Worm (Caenorhabditis elegans): ENCODE measurements around the gene T05C7.4.

The T05C7.4 gene

DNA sequence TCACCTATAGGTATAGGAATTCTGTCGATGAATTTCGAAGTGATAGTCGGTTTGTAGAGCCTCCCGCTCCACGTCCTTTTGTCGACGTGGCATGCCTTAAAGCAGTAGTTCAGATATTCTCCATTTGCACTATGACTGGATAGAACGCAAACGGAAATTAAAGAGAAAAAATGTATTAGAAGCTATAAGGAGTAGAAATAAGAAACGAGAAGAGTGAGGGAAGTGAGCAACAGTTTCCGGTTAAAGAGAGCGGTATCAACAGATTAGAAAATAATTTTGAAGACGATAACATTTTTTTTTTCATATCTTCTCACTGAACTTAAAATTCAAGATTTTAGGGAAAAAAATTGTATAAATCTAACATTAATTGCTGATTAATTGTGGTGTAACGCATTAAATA lies at the start of gene T05C7.4:
T05C7.4 (minus strand) TSS at position 101 of the 400 bp plus-strand sequence.
- TF ChIP-seq ztf-29 (GFP tag; IDR thresholded peaks at IDR 0.05) (no peak), tab-1 (GFP tag; IDR thresholded peaks at IDR 0.05) (no peak), klf-2 (GFP tag; conservative IDR thresholded peaks at IDR 0.05) (no peak), T22C8.4 (GFP tag; IDR thresholded peaks at IDR 0.05) (no peak), med-1 (GFP tag; optimal IDR thresholded peaks at IDR 0.05; ENCODE audit: insufficient read depth) (no peak), flt-1 (GFP tag; IDR thresholded peaks at IDR 0.05) (no peak)

DNA sequence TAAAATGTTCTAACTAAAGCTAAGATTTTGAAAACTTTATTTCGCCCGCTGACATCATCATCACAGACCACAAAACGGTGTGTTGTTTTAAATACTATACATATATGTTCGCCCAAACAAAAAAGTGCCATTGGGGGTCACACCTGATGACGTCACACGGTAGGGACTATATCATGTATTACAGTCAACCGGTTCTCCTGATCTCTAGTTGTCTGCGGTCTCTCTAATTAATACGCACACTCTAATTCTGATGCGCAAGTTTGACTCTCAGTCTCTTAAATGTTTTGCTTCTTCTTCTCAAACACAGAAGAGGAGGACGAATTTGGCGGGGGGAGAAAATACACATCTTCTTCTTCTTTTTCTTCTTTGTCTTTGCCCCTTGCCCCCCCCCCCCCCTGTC lies 49.4 kb upstream of the T05C7.4 start:
- TF ChIP-seq ref-1 (GFP tag; conservative IDR thresholded peaks at IDR 0.05) (no peak), cog-1 (tag; optimal IDR thresholded peaks at IDR 0.05) (no peak), ztf-23 (GFP tag; IDR thresholded peaks at IDR 0.05) (no peak), klf-2 (GFP tag; conservative IDR thresholded peaks at IDR 0.05) (no peak), T22C8.4 (GFP tag; IDR thresholded peaks at IDR 0.05) (no peak)

DNA sequence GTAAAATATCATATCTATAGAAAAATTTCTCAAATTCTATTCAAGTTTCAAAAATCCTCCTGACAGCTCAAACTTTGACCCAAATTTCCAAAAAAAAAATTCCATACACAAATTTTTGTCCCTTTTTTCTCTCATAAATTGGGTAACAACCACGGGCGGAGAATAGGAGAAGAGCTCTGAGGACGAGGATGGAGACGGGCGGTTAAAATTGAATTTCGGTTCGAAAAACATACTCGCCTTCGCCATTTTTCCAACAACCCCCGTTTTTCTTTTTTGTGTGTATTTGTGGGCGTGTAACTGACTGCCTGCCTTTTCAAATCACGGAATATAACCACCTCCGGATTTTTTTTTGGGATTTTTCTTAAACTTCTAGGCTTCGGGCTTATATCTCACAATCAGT lies 44.2 kb upstream of the T05C7.4 start:
- no peak for TF ChIP-seq cog-1 (tag; optimal IDR thresholded peaks at IDR 0.05)
- TF ChIP-seq klf-2 (GFP tag; conservative IDR thresholded peaks at IDR 0.05): no peak
- TF ChIP-seq med-1 (GFP tag; optimal IDR thresholded peaks at IDR 0.05; ENCODE audit: insufficient read depth): no peak
- TF ChIP-seq flt-1 (GFP tag; IDR thresholded peaks at IDR 0.05): no peak
- TF ChIP-seq tab-1 (GFP tag; IDR thresholded peaks at IDR 0.05): no peak
- TF ChIP-seq ztf-29 (GFP tag; IDR thresholded peaks at IDR 0.05): no peak
- TF ChIP-seq T22C8.4 (GFP tag; IDR thresholded peaks at IDR 0.05): no peak
- TF ChIP-seq ref-1 (GFP tag; conservative IDR thresholded peaks at IDR 0.05): no peak
- no peak for TF ChIP-seq ztf-23 (GFP tag; IDR thresholded peaks at IDR 0.05)

DNA sequence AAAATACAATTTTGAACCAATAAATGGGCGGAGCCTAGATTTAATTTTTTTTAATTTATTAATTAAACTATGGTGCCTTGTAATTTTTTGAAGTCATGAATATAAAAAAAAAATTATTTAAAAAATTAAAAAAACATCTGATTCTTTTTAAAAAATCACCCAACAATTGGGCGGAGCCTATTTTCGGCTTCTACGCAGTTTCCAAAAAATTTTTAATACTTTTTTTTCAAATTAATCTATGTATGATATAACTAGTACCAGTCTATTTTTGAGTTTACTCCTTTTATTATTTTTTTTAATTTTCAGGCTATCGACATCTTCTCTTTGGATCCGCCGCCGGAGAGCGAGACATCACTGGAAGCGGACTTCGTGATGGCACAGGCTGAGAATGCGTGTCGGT lies 38.2 kb upstream of the T05C7.4 start, which contains the start of gene tpa-1:
tpa-1 (plus strand) TSS at position 301 of the 400 bp plus-strand sequence.
- TF ChIP-seq flt-1 (GFP tag; IDR thresholded peaks at IDR 0.05) (no peak), med-1 (GFP tag; optimal IDR thresholded peaks at IDR 0.05; ENCODE audit: insufficient read depth) (no peak), ref-1 (GFP tag; conservative IDR thresholded peaks at IDR 0.05) (no peak), T22C8.4 (GFP tag; IDR thresholded peaks at IDR 0.05) (no peak)

DNA sequence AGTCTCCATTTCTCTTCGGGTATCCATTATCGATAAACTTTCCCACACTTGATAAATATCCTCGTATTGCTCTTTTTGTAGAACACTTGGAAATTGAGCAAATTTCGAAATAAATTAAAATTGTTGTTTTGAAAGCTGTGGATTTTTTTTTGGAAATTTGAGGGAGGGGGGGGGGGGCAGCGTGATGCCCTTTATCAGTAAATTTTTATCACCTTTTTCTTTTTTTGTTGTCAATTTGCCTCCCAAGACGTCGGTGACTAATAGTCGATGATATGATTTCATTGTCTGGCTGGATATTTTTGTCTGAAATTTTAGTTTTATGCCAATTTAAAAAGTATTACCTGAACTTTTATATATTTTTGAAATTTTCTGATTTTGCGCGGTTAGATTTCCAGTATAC lies 36.6 kb upstream of the T05C7.4 start, which contains the start of gene scl-23:
scl-23 (minus strand) TSS at position 101 of the 400 bp plus-strand sequence.
- TF ChIP-seq cog-1 (tag; optimal IDR thresholded peaks at IDR 0.05): no peak
- no peak for TF ChIP-seq ztf-23 (GFP tag; IDR thresholded peaks at IDR 0.05)
- TF ChIP-seq tab-1 (GFP tag; IDR thresholded peaks at IDR 0.05): no peak
- TF ChIP-seq T22C8.4 (GFP tag; IDR thresholded peaks at IDR 0.05): no peak
- TF ChIP-seq ztf-29 (GFP tag; IDR thresholded peaks at IDR 0.05): no peak
- no peak for TF ChIP-seq med-1 (GFP tag; optimal IDR thresholded peaks at IDR 0.05; ENCODE audit: insufficient read depth)
- TF ChIP-seq ref-1 (GFP tag; conservative IDR thresholded peaks at IDR 0.05): no peak
- no peak for TF ChIP-seq klf-2 (GFP tag; conservative IDR thresholded peaks at IDR 0.05)
- TF ChIP-seq flt-1 (GFP tag; IDR thresholded peaks at IDR 0.05): no peak

DNA sequence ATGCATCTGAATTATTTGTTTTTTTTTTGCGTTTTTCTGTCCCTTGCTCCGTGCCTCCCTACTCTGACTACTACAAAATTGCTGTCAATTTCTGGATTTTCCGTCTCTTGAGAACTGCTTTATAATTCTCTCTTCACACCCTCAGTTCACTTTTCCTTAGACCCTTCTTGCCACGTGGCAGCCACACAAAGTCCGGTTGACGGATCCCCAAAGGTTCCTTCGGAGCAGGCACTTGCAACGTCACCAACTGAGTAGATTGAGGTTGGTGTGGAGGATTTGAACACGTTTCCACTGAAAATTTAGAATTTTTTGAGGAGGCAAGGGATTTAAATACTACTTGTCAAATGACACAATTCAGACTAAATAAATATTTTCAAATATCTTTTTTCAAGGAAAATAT lies 33.3 kb upstream of the T05C7.4 start:
- TF ChIP-seq tab-1 (GFP tag; IDR thresholded peaks at IDR 0.05) (no peak), klf-2 (GFP tag; conservative IDR thresholded peaks at IDR 0.05) (no peak), ztf-23 (GFP tag; IDR thresholded peaks at IDR 0.05) (no peak), ztf-29 (GFP tag; IDR thresholded peaks at IDR 0.05) (no peak), cog-1 (tag; optimal IDR thresholded peaks at IDR 0.05) (no peak), ref-1 (GFP tag; conservative IDR thresholded peaks at IDR 0.05) (no peak), flt-1 (GFP tag; IDR thresholded peaks at IDR 0.05) (no peak), med-1 (GFP tag; optimal IDR thresholded peaks at IDR 0.05; ENCODE audit: insufficient read depth) (no peak), T22C8.4 (GFP tag; IDR thresholded peaks at IDR 0.05) (no peak)

DNA sequence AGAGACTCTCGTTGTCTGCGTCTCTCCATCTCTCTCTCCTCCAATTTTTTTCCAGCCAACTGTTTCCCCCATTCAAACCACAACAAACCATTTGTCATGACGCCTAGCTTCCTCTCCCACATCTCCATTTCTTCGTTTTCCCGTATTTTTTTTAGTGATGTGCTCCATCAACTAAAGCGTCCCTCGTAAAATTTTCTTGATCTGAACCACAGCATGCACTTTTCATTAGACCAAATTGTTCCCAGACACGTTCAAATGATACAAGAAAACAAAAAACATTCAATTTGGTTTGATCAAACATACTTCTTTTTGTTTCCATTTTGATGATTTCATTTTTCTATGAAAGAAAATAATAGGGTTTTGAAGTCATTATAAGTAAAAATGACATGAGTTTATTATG lies 28.9 kb upstream of the T05C7.4 start:
- TF ChIP-seq T22C8.4 (GFP tag; IDR thresholded peaks at IDR 0.05) (no peak), med-1 (GFP tag; optimal IDR thresholded peaks at IDR 0.05; ENCODE audit: insufficient read depth) (no peak), cog-1 (tag; optimal IDR thresholded peaks at IDR 0.05) (no peak), ztf-29 (GFP tag; IDR thresholded peaks at IDR 0.05) (no peak), tab-1 (GFP tag; IDR thresholded peaks at IDR 0.05) (no peak), flt-1 (GFP tag; IDR thresholded peaks at IDR 0.05) (no peak), klf-2 (GFP tag; conservative IDR thresholded peaks at IDR 0.05) (no peak), ztf-23 (GFP tag; IDR thresholded peaks at IDR 0.05) (no peak), ref-1 (GFP tag; conservative IDR thresholded peaks at IDR 0.05) (no peak)

DNA sequence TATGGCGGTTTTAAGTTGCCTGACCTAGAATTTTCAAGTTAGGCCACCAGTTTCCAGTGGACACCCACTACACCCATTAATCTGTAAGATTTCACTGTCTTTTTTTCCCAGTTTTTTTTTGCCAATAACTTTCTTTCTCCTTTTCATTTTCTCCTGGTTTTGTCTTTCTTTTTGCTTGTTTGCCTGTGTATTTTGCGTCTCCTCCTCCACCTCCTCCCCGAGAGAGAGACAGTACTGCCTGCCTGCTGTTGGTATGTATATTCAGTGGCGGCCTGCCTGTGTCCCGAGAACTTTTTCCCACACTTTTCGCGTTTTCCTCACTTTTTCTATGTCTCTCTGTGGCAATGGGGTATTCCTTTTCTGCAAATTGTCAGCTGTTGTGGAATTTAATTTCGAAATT lies 28.0 kb upstream of the T05C7.4 start:
- TF ChIP-seq ztf-29 (GFP tag; IDR thresholded peaks at IDR 0.05): no peak
- peak; percentile 51; the same call in 1 of the 2 replicates for TF ChIP-seq ztf-23 (GFP tag; IDR thresholded peaks at IDR 0.05)
- no peak for TF ChIP-seq ref-1 (GFP tag; conservative IDR thresholded peaks at IDR 0.05)
- TF ChIP-seq tab-1 (GFP tag; IDR thresholded peaks at IDR 0.05): no peak

DNA sequence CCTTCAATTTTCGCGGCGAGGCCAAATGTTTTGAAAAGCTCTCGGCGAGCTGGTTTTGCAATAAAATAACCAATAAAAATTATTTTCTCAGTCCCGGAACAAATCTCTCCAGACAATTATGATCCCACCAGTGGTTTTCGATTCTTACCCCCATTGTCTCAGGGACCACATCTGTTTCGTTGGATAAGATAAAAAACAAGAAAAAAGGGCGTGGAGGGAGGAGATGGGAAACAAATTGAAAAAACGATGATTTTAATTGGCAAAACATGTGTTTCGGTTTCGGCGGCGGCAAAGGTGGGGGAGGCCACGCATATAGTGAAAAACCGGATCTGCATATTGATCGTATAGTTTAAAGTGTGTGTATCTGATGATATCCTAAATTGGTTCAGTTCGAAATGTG lies 27.5 kb upstream of the T05C7.4 start:
- TF ChIP-seq tab-1 (GFP tag; IDR thresholded peaks at IDR 0.05): no peak
- no peak for TF ChIP-seq ztf-23 (GFP tag; IDR thresholded peaks at IDR 0.05)
- TF ChIP-seq flt-1 (GFP tag; IDR thresholded peaks at IDR 0.05): no peak
- no peak for TF ChIP-seq ref-1 (GFP tag; conservative IDR thresholded peaks at IDR 0.05)
- TF ChIP-seq ztf-29 (GFP tag; IDR thresholded peaks at IDR 0.05): no peak
- no peak for TF ChIP-seq T22C8.4 (GFP tag; IDR thresholded peaks at IDR 0.05)
- TF ChIP-seq klf-2 (GFP tag; conservative IDR thresholded peaks at IDR 0.05): no peak
- TF ChIP-seq med-1 (GFP tag; optimal IDR thresholded peaks at IDR 0.05; ENCODE audit: insufficient read depth): no peak
- no peak for TF ChIP-seq cog-1 (tag; optimal IDR thresholded peaks at IDR 0.05)

DNA sequence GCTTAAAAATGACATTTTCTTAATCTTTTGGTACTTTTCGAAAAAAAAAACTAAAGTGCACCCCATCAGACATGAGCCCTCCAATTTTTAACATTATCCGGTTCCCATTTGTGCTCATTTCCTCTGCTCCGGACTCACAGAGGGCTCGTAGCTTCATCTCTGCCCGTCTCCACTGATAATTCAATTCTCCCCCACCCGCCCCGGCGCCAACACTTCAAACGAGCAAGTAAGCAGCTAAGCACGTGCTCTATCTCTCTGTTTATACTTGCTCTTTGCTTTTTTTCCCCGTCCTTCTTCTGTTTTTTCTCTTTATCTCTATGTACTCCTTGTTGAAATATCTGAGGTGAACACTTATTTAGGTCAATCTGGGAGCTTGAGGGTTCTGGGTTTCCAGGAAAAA lies 25.8 kb upstream of the T05C7.4 start, which contains the start of gene T05C7.9:
T05C7.9 (plus strand) TSS at position 72 of the 400 bp plus-strand sequence.
- TF ChIP-seq ztf-23 (GFP tag; IDR thresholded peaks at IDR 0.05) (no peak), flt-1 (GFP tag; IDR thresholded peaks at IDR 0.05) (no peak), T22C8.4 (GFP tag; IDR thresholded peaks at IDR 0.05) (no peak), med-1 (GFP tag; optimal IDR thresholded peaks at IDR 0.05; ENCODE audit: insufficient read depth) (no peak), tab-1 (GFP tag; IDR thresholded peaks at IDR 0.05) (no peak)

All from whole organism, midembryonic.